Fruit fly (Drosophila melanogaster) Kc167 (cell line): ENCODE data around the gene rdgA.

Experiments used
- Myc ChIP-seq: fragments of >200 bp; optimal IDR thresholded peaks from 2 replicates; lab custom pipeline; 2017; ENCODE audit warnings: missing external identifiers
- Sin3A ChIP-seq: fragments of >200 bp; optimal IDR thresholded peaks from 2 replicates; lab custom pipeline; 2018; ENCODE audit warnings: missing external identifiers
- h ChIP-seq: fragments of >200 bp; optimal IDR thresholded peaks from 3 replicates; lab custom pipeline; 2018; ENCODE audit warnings: missing external identifiers
- insv ChIP-seq: fragments of >200 bp; optimal IDR thresholded peaks from 3 replicates; lab custom pipeline; 2018; ENCODE audit warnings: missing external identifiers
- psq ChIP-seq: fragments of >200 bp; optimal IDR thresholded peaks from 2 replicates; lab custom pipeline; 2017; ENCODE audit warnings: missing external identifiers
- ttk ChIP-seq: sonication (Bioruptor generic); optimal IDR thresholded peaks from 2 replicates; lab custom pipeline; 2017; ENCODE audit warnings: missing external identifiers

Gene rdgA

DNA sequence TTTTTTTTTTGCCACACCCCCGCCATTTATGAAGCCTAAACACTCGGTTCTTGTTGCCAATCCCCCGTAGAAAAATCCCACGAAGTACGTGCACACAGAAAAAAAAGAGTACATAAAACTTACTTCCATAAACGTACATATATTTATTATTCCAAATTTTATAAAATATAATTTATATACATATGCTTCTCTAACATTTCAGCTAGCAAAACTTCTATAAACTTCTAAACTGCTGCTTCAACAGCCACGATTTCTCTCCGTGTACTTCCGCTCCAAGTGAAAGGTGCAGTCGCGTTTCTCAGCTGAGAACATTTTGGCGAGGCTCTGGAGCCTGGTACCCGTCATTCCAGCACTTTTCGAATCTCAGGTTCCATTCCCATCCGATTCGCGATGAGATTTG lies 155.8 kb downstream of the rdgA start:
- TF ChIP-seq Sin3A = no peak
- no peak for TF ChIP-seq h
- TF ChIP-seq psq (lab: Kevin White, UChicago) = no peak
- no peak for TF ChIP-seq ttk (lab: Kevin White, UChicago)
- TF ChIP-seq insv = no peak
- TF ChIP-seq Myc (lab: Kevin White, UChicago) = no peak

DNA sequence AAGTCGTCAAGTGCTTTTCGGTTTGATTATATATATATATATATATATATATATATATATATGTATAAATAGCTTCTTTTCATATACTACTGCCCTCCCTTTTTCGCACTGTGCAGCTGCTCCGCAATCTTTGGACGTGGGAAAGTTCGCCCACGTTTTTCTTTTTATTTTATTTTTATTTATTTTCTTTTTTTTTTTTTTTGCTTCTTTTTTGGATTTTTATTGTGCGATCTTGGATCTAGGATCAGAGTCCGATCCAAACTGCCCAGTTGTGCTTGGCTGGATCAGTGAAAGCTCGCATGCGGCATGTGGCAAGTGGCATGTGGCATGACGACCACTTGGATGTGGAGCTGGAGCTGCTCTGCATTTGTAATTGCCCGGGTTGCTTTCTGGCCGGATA lies 156.6 kb downstream of the rdgA start:
- no peak for TF ChIP-seq Myc (lab: Kevin White, UChicago)
- TF ChIP-seq Sin3A = no peak
- no peak for TF ChIP-seq insv
- no peak for TF ChIP-seq h
- TF ChIP-seq psq (lab: Kevin White, UChicago) = no peak
- TF ChIP-seq ttk (lab: Kevin White, UChicago) = no peak

DNA sequence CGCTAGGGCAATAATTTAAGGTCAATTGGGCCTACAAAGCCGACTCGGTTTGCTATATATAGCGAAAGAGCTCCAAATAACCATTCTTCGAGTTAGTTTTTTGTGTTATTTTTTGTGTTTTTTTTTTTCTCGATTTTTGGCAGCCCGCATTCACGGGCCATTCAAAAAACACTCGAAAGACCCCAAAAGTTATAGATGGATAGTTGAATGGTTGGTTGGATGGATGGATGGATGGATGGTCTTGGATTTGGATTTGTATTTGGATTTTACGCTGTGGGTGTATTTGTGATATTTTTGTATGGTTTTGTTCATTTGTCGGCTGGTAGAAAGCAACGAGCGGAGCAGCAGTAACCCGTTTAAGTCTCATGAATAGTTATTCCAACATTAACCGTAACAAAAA lies 157.2 kb downstream of the rdgA start:
- TF ChIP-seq Sin3A = no peak
- TF ChIP-seq h = no peak
- no peak for TF ChIP-seq ttk (lab: Kevin White, UChicago)
- no peak for TF ChIP-seq psq (lab: Kevin White, UChicago)
- TF ChIP-seq Myc (lab: Kevin White, UChicago) = no peak

DNA sequence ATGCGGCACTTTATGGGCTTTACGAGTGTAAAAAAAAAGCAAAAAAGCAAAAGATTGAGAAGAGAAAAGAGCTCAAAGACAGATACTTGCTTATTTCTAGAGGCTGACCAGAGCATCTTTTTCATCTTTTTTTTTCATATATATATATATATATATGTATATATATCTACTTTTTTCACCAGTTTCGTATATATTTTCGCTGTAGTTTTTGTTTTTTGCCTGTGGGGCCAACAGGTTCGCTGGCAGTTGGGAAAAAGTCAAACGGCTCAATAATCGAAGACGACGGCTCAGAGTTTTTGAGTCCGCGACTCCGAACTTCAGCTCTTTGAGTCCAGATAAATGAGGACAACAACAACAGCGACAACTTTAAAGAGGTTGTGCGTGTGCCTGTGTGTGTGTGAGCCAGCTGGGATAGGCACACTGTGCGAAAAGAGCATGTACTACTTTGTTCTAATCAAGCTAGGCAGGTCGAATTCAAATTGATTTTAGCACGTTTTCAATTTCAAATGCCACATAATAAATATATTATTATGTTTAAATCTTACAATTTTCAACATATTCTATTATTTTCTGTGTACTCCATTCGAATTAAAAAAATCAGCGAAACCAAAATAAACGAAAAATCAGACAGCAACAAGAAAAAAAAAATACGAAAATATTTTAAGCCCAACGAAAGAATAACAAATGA lies 160.1 kb downstream of the rdgA start:
- TF ChIP-seq ttk (lab: Kevin White, UChicago) (no peak), h (no peak), Sin3A (no peak), psq (lab: Kevin White, UChicago) (no peak), insv (no peak), Myc (lab: Kevin White, UChicago) (no peak)

DNA sequence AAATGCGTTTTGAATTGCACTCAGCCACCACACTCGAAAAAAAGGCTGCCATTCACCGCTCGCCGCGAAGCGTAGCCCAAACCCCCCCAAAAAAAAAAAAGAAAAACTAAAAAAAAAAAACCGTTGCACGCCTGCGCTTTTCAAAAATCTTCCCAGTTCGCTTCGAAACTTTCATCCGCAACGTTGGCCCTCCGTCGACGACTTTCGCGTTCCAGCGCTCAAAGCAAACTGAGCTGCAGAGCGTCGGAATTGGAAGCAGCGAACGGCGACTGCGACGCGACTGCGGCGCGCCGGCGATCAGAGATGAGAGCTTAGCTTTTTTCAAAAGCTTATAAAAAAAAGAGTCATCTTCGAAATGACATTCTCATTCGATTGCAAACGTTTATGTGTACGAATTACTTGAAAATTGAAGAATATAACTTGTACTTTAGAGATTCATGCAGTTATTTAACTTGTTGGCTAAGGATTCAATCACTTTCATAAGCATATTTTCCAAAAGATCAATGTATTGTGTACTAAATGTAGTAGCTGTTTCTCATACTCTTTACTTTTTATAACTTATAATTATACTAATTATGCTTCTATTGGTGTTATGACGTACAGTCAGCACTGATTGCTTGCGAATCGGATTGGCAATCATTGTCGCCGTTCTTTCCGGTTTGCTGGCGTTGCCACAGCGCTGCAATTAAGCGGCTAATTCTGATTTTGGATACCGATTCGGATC lies 161.0 kb downstream of the rdgA start, which contains the start of gene CG15365:
Gene CG15365 (minus strand): TSS at position 230 of the 724 bp plus-strand sequence.
- TF ChIP-seq insv (no peak), ttk (lab: Kevin White, UChicago) (no peak), psq (lab: Kevin White, UChicago) (no peak), h (no peak), Sin3A (no peak), Myc (lab: Kevin White, UChicago) (no peak)

DNA sequence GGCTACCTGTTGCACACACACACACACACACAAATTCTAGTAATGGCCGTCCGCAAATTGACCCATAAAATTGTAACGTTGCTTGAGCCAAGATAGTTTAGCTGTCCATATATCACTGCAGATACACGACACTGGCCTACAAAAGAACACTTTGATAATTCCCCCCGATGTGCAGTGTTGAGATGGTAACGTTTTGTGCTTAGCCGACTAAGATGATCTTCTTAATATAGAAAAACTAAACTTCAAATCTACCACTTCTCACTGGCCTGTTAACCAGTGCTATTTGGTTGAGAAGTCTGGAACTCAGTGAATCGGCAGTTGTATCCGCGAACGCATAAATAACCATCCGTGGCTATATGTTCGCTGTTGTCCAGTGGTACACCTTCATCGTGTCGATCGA lies 162.0 kb downstream of the rdgA start:
- TF ChIP-seq Sin3A = no peak
- no peak for TF ChIP-seq Myc (lab: Kevin White, UChicago)
- TF ChIP-seq h = no peak
- no peak for TF ChIP-seq psq (lab: Kevin White, UChicago)
- no peak for TF ChIP-seq ttk (lab: Kevin White, UChicago)
- no peak for TF ChIP-seq insv

dm6 chrX:9071308-9071707 lies 164.4 kb downstream of the rdgA start, which contains the start of gene CG10970:
Gene CG10970, minus strand, starts transcription at chrX:9071408.
- no peak for TF ChIP-seq insv
- TF ChIP-seq Myc (lab: Kevin White, UChicago) = no peak
- TF ChIP-seq psq (lab: Kevin White, UChicago) = no peak
- no peak for TF ChIP-seq ttk (lab: Kevin White, UChicago)
- no peak for TF ChIP-seq Sin3A
- TF ChIP-seq h = no peak

dm6 chrX:9074040-9074439 lies 167.2 kb downstream of the rdgA start:
- TF ChIP-seq insv = no peak
- TF ChIP-seq ttk (lab: Kevin White, UChicago) = no peak
- no peak for TF ChIP-seq Sin3A
- no peak for TF ChIP-seq Myc (lab: Kevin White, UChicago)
- no peak for TF ChIP-seq h

- TF ChIP-seq Myc (lab: Kevin White, UChicago) = no peak
- TF ChIP-seq h = no peak
- TF ChIP-seq psq (lab: Kevin White, UChicago) = no peak
- TF ChIP-seq ttk (lab: Kevin White, UChicago) = no peak
- no peak for TF ChIP-seq insv
- TF ChIP-seq Sin3A = no peak
Observed at dm6 chrX:9075641-9076324, 168.9 kb downstream of the rdgA start.

DNA sequence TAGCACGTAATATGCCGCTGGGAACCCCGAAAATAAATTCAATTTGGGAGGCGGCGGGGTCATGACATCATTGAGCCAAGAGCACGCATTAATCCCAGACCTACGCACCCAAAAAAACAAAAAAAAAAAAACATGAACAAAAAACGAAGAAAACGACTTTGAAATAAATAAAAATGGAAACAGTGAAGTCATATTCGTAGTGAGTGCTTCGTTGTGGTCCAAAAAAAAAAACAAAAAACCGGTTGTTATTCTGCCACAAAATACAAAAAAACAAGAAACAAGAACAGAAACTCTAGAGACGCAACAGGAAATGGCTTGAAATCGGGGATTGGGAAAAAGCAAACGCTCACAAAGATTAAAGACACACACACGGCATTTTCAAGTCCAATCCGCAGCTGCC lies 170.7 kb downstream of the rdgA start:
- TF ChIP-seq Myc (lab: Kevin White, UChicago) = no peak
- TF ChIP-seq ttk (lab: Kevin White, UChicago) = no peak
- TF ChIP-seq Sin3A = no peak
- TF ChIP-seq psq (lab: Kevin White, UChicago) = no peak
- no peak for TF ChIP-seq insv
- TF ChIP-seq h = no peak

- TF ChIP-seq ttk (lab: Kevin White, UChicago) = no peak
- no peak for TF ChIP-seq insv
- TF ChIP-seq Sin3A = no peak
Observed at dm6 chrX:9078263-9078662, 171.4 kb downstream of the rdgA start, which contains the start of gene CG44325. Gene CG44325, minus strand, starts transcription at chrX:9078499.
